Worm (Caenorhabditis elegans) whole organism, L3 larva: ENCODE results near the gene F26H11.8.

Source experiments
- ZK546.5 ChIP-seq: sonication (generic microtip); optimal IDR thresholded peaks from 2 replicates; lab custom pipeline; 2017; ENCODE audit warnings: missing biosample characterization, missing genetic modification characterization
- aly-2 ChIP-seq: fragments of 150-350 bp; optimal IDR thresholded peaks from 2 replicates; lab custom pipeline; 2014; ENCODE audit warnings: missing biosample characterization, missing genetic modification characterization
- ceh-16 ChIP-seq: sonication (generic microtip); optimal IDR thresholded peaks from 2 replicates; lab custom pipeline; 2017; ENCODE audit warnings: missing biosample characterization, missing genetic modification characterization
- ceh-28 ChIP-seq: fragments of 150-350 bp; optimal IDR thresholded peaks from 2 replicates; lab custom pipeline; 2014; ENCODE audit warnings: missing biosample characterization, missing genetic modification reagents, missing genetic modification characterization
- ceh-82 ChIP-seq: fragments of 150-350 bp; optimal IDR thresholded peaks from 2 replicates; lab custom pipeline; 2014; ENCODE audit warnings: missing biosample characterization, missing genetic modification characterization
- ceh-9 ChIP-seq: sonication (generic microtip); optimal IDR thresholded peaks from 2 replicates; lab custom pipeline; 2018; ENCODE audit warnings: missing biosample characterization, missing genetic modification characterization
- daf-12 ChIP-seq: fragments of 150-350 bp; optimal IDR thresholded peaks from 2 replicates; lab custom pipeline; 2014; ENCODE audit warnings: missing biosample characterization, missing genetic modification reagents, missing genetic modification characterization
- egl-27 ChIP-seq: sonication (generic microtip); optimal IDR thresholded peaks from 4 replicates; lab custom pipeline; 2017; ENCODE audit warnings: missing biosample characterization, missing genetic modification reagents, missing genetic modification characterization
- elt-1 ChIP-seq: fragments of 150-350 bp; optimal IDR thresholded peaks from 2 replicates; lab custom pipeline; 2014; ENCODE audit warnings: missing biosample characterization, missing genetic modification characterization
- elt-2 ChIP-seq: sonication (generic microtip); optimal IDR thresholded peaks from 2 replicates; lab custom pipeline; 2016; ENCODE audit warnings: missing genetic modification reagents, mild to moderate bottlenecking, missing genetic modification characterization, missing compliant biosample characterization
- elt-3 ChIP-seq, 3 experiments: fragments of 150-350 bp in 1 of 3; sonication (generic microtip) in 2 of 3; optimal IDR thresholded peaks; 2 replicates in 2 of 3; 4 replicates in 1 of 3; lab custom pipeline; 2014 to 2017; ENCODE audit warnings: missing biosample characterization in 3 of 3, missing genetic modification characterization in 3 of 3
- eor-1 ChIP-seq, 2 experiments: fragments of 150-350 bp; optimal IDR thresholded peaks; 2 replicates each; lab custom pipeline; 2014 to 2018; ENCODE audit warnings: missing biosample characterization in 2 of 2, missing genetic modification characterization in 2 of 2
- fkh-10 ChIP-seq: sonication (generic microtip); optimal IDR thresholded peaks from 2 replicates; lab custom pipeline; 2017; ENCODE audit warnings: missing biosample characterization, missing genetic modification reagents, missing genetic modification characterization
- fkh-2 ChIP-seq: fragments of 150-350 bp; optimal IDR thresholded peaks from 2 replicates; lab custom pipeline; 2014; ENCODE audit warnings: missing biosample characterization, missing genetic modification reagents, missing genetic modification characterization
- fos-1 ChIP-seq: fragments of 150-350 bp; optimal IDR thresholded peaks from 2 replicates; lab custom pipeline; 2014; ENCODE audit warnings: missing biosample characterization, missing genetic modification characterization
- jun-1 ChIP-seq: fragments of 150-350 bp; optimal IDR thresholded peaks from 2 replicates; lab custom pipeline; 2014; ENCODE audit warnings: missing biosample characterization, missing genetic modification reagents, missing genetic modification characterization
- lin-15B ChIP-seq: fragments of 150-350 bp; optimal IDR thresholded peaks from 2 replicates; lab custom pipeline; 2014; ENCODE audit warnings: missing biosample characterization, missing genetic modification characterization
- lin-39 ChIP-seq: fragments of 150-350 bp; optimal IDR thresholded peaks from 2 replicates; lab custom pipeline; 2018; ENCODE audit warnings: missing biosample characterization, missing genetic modification reagents, missing genetic modification characterization
- mdl-1 ChIP-seq: fragments of 150-350 bp; optimal IDR thresholded peaks from 2 replicates; lab custom pipeline; 2014; ENCODE audit warnings: missing biosample characterization, missing genetic modification characterization
- mml-1 ChIP-seq: fragments of 150-350 bp; sonication (generic microtip); optimal IDR thresholded peaks from 3 replicates; lab custom pipeline; 2014; ENCODE audit warnings: missing biosample characterization, missing genetic modification characterization
- nfya-1 ChIP-seq: sonication (generic microtip); optimal IDR thresholded peaks from 2 replicates; lab custom pipeline; 2017; ENCODE audit warnings: missing genetic modification characterization, mild to moderate bottlenecking, missing compliant biosample characterization, antibody characterized with exemption, moderate library complexity; ENCODE audit not compliant: insufficient read depth
- nhr-11 ChIP-seq: fragments of 150-350 bp; optimal IDR thresholded peaks from 2 replicates; lab custom pipeline; 2014; ENCODE audit warnings: missing biosample characterization, missing genetic modification characterization
- nhr-23 ChIP-seq: fragments of 150-350 bp; optimal IDR thresholded peaks from 2 replicates; lab custom pipeline; 2014; ENCODE audit warnings: missing biosample characterization, missing genetic modification reagents, missing genetic modification characterization
- nhr-237 ChIP-seq: fragments of 150-350 bp; optimal IDR thresholded peaks from 2 replicates; lab custom pipeline; 2014; ENCODE audit warnings: missing biosample characterization, missing genetic modification characterization
- nhr-25 ChIP-seq: sonication (generic microtip); optimal IDR thresholded peaks from 2 replicates; lab custom pipeline; 2017; ENCODE audit warnings: missing biosample characterization, missing genetic modification characterization
- nhr-43 ChIP-seq: sonication (generic microtip); optimal IDR thresholded peaks from 2 replicates; lab custom pipeline; 2016; ENCODE audit warnings: mild to moderate bottlenecking, missing genetic modification characterization, missing compliant biosample characterization; ENCODE audit not compliant: poor library complexity, severe bottlenecking
- nhr-67 ChIP-seq: fragments of 150-350 bp; optimal IDR thresholded peaks from 2 replicates; lab custom pipeline; 2014; ENCODE audit warnings: missing biosample characterization, missing genetic modification characterization
- nhr-76 ChIP-seq: fragments of 150-350 bp; sonication (generic microtip); optimal IDR thresholded peaks from 5 replicates; lab custom pipeline; 2014; ENCODE audit warnings: missing biosample characterization, missing genetic modification characterization
- nhr-77 ChIP-seq: fragments of 150-350 bp; optimal IDR thresholded peaks from 2 replicates; lab custom pipeline; 2014; ENCODE audit warnings: missing biosample characterization, missing genetic modification characterization
- pha-4 ChIP-seq: fragments of 150-350 bp; optimal IDR thresholded peaks from 2 replicates; lab custom pipeline; 2014; ENCODE audit warnings: missing biosample characterization, missing genetic modification reagents, missing genetic modification characterization
- pqm-1 ChIP-seq: fragments of 150-350 bp; optimal IDR thresholded peaks from 2 replicates; lab custom pipeline; 2017; ENCODE audit warnings: missing biosample characterization, missing genetic modification characterization, inconsistent platforms
- sea-2 ChIP-seq: fragments of 150-350 bp; sonication (generic microtip); optimal IDR thresholded peaks from 4 replicates; lab custom pipeline; 2014; ENCODE audit warnings: missing biosample characterization, missing genetic modification reagents, missing genetic modification characterization
- skn-1 ChIP-seq: fragments of 150-350 bp; optimal IDR thresholded peaks from 2 replicates; lab custom pipeline; 2014; ENCODE audit warnings: missing biosample characterization, missing genetic modification characterization
- snpc-4 ChIP-seq: fragments of 150-350 bp; optimal IDR thresholded peaks from 2 replicates; lab custom pipeline; 2014; ENCODE audit warnings: missing biosample characterization, missing genetic modification characterization
- tbx-2 ChIP-seq: sonication (generic microtip); optimal IDR thresholded peaks from 2 replicates; lab custom pipeline; 2016; ENCODE audit warnings: mild to moderate bottlenecking, missing genetic modification characterization, missing compliant biosample characterization
- unc-39 ChIP-seq: sonication (generic microtip); optimal IDR thresholded peaks from 4 replicates; lab custom pipeline; 2017; ENCODE audit warnings: missing biosample characterization, missing genetic modification characterization
- unc-62 ChIP-seq: fragments of 150-350 bp; sonication (generic microtip); optimal IDR thresholded peaks from 4 replicates; lab custom pipeline; 2014; ENCODE audit warnings: missing biosample characterization, missing genetic modification reagents, missing genetic modification characterization
- zag-1 ChIP-seq: fragments of 150-350 bp; optimal IDR thresholded peaks from 2 replicates; lab custom pipeline; 2014; ENCODE audit warnings: missing biosample characterization, missing genetic modification characterization
- ztf-11 ChIP-seq: fragments of 150-350 bp; optimal IDR thresholded peaks from 2 replicates; lab custom pipeline; 2014; ENCODE audit warnings: missing biosample characterization, missing genetic modification characterization
- ztf-4 ChIP-seq: fragments of 150-350 bp; optimal IDR thresholded peaks from 2 replicates; lab custom pipeline; 2014; ENCODE audit warnings: missing biosample characterization, missing genetic modification characterization

Gene F26H11.8

ce11 chrII:14357936-14358416 lies 30.3 kb upstream of the F26H11.8 start, which contains the start of the genes agl-1 and pfs-2 (continued):
- TF ChIP-seq skn-1 (tag; lab: Kevin White, UChicago), result no peak

ce11 chrII:14359007-14359406 lies 29.3 kb upstream of the F26H11.8 start:
- TF ChIP-seq ceh-82 (tag; lab: Kevin White, UChicago) (no peak), fkh-2 (tag; lab: Kevin White, UChicago) (no peak), daf-12 (tag; lab: Kevin White, UChicago) (no peak), ztf-11 (tag; lab: Kevin White, UChicago) (no peak), elt-2 (tag; lab: Kevin White, UChicago) (no peak), ztf-4 (tag; lab: Kevin White, UChicago) (no peak), aly-2 (no peak), pha-4 (tag; lab: Kevin White, UChicago) (no peak), fos-1 (tag; lab: Kevin White, UChicago) (no peak), nfya-1 (no peak), unc-62 (GFP tag; lab: Kevin White, UChicago) (no peak), nhr-67 (tag; lab: Kevin White, UChicago) (no peak)

- TF ChIP-seq ztf-4 (tag; lab: Kevin White, UChicago) (no peak), elt-1 (tag; lab: Kevin White, UChicago) (no peak), nhr-23 (tag; lab: Kevin White, UChicago) (no peak), pha-4 (tag; lab: Kevin White, UChicago) (no peak), sea-2 (GFP tag; lab: Kevin White, UChicago) (no peak), lin-15B (tag; lab: Kevin White, UChicago) (no peak), elt-3 (tag; optimal IDR thresholded peaks at IDR 0.05; lab: Kevin White, UChicago) (no peak), aly-2 (no peak), eor-1 (tag; optimal IDR thresholded peaks at IDR 0.05; lab: Kevin White, UChicago) (no peak), nhr-76 (tag; lab: Kevin White, UChicago) (no peak), jun-1 (no peak), ceh-82 (tag; lab: Kevin White, UChicago) (no peak), fkh-10 (GFP tag; lab: Kevin White, UChicago) (no peak), nhr-43 (no peak), mml-1 (tag; lab: Kevin White, UChicago) (no peak)
- TF ChIP-seq, all 47 proteins: peak for 0
Observed at ce11 chrII:14360675-14361074, 27.6 kb upstream of the F26H11.8 start.

- TF ChIP-seq nhr-43 (no peak), ztf-4 (tag; lab: Kevin White, UChicago) (no peak), nhr-237 (tag; lab: Kevin White, UChicago) (no peak), ztf-11 (tag; lab: Kevin White, UChicago) (no peak), nhr-25 (tag; lab: Kevin White, UChicago) (no peak), aly-2 (no peak), elt-2 (tag; lab: Kevin White, UChicago) (no peak), egl-27 (tag; lab: Kevin White, UChicago) (no peak), fkh-2 (tag; lab: Kevin White, UChicago) (no peak), skn-1 (tag; lab: Kevin White, UChicago) (no peak), zag-1 (tag; lab: Kevin White, UChicago) (no peak)
Observed at ce11 chrII:14361719-14362118, 26.6 kb upstream of the F26H11.8 start, which contains the start of gene tebp-1. Gene tebp-1 (plus strand): TSS chrII:14362019.

- no peak for TF ChIP-seq fkh-2 (tag; lab: Kevin White, UChicago)
- no peak for TF ChIP-seq nhr-43
- no peak for TF ChIP-seq ZK546.5 (tag; lab: Kevin White, UChicago)
- TF ChIP-seq elt-1 (tag; lab: Kevin White, UChicago), result no peak
- TF ChIP-seq nhr-23 (tag; lab: Kevin White, UChicago), result no peak
- peak; percentile 77 for TF ChIP-seq pha-4 (tag; lab: Kevin White, UChicago)
- TF ChIP-seq sea-2 (GFP tag; lab: Kevin White, UChicago), result no peak
- no peak for TF ChIP-seq nhr-77 (tag; lab: Kevin White, UChicago)
- no peak for TF ChIP-seq ceh-16 (tag; lab: Kevin White, UChicago)
- no peak for TF ChIP-seq ceh-9
- TF ChIP-seq ceh-28 (tag; lab: Kevin White, UChicago), result peak; percentile 17
- no peak for TF ChIP-seq unc-62 (GFP tag; lab: Kevin White, UChicago)
- TF ChIP-seq jun-1, result no peak
- TF ChIP-seq pqm-1 (tag; lab: Kevin White, UChicago), result no peak
- no peak for TF ChIP-seq tbx-2
- TF ChIP-seq skn-1 (tag; lab: Kevin White, UChicago), result peak; percentile 13
- no peak for TF ChIP-seq ceh-82 (tag; lab: Kevin White, UChicago)
- TF ChIP-seq nfya-1, result peak; percentile 73
- TF ChIP-seq zag-1 (tag; lab: Kevin White, UChicago), result no peak
- TF ChIP-seq nhr-67 (tag; lab: Kevin White, UChicago), result no peak
- no peak for TF ChIP-seq mdl-1 (tag; lab: Kevin White, UChicago)
- no peak for TF ChIP-seq snpc-4
- TF ChIP-seq unc-39 (tag; lab: Kevin White, UChicago), result no peak
- TF ChIP-seq elt-2 (tag; lab: Kevin White, UChicago), result peak; percentile 18
- no peak for TF ChIP-seq fkh-10 (GFP tag; lab: Kevin White, UChicago)
- TF ChIP-seq nhr-11, result no peak
- TF ChIP-seq eor-1 (tag; optimal IDR thresholded peaks at IDR 0.05; lab: Kevin White, UChicago), result no peak
- TF ChIP-seq nhr-76 (tag; lab: Kevin White, UChicago), result no peak
- TF ChIP-seq lin-39 (tag; lab: Kevin White, UChicago), result peak; percentile 71
Observed at ce11 chrII:14365182-14365751, 23.0 kb upstream of the F26H11.8 start, which contains the start of gene imb-2. Gene imb-2 (plus strand): TSS chrII:14365701.
